Worm (Caenorhabditis elegans) whole organism, late embryonic: ENCODE measurements around the gene kgb-1.

ENCODE experiments used
- pqm-1 ChIP-seq: sonication (generic microtip); optimal IDR thresholded peaks from 2 replicates; lab custom pipeline; 2016; ENCODE audit warnings: missing genetic modification characterization, missing compliant biosample characterization
- rnt-1 ChIP-seq: sonication (generic microtip); optimal IDR thresholded peaks from 2 replicates; lab custom pipeline; 2016; ENCODE audit warnings: missing genetic modification characterization, missing compliant biosample characterization
- tbx-2 ChIP-seq: sonication (generic microtip); optimal IDR thresholded peaks from 2 replicates; lab custom pipeline; 2016; ENCODE audit warnings: missing genetic modification characterization, missing compliant biosample characterization

DNA sequence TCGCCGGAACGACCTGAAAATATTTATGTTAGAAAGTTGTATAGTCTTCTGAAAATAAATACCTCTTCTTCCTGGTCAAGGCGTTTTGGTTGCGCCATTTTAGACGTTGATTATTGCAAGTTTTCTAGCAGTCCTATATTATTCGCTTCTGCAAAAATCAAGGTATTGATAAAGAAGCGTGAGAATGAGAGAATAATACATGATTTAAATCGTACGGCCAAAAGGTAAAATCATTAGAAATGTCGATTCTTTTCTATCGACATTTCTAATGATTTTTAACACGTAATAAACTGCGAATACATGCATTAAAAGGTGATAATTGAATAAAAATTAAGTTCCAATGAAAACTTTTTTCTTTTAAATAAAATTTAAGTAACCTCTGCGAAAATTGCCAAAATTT, 33.9 kb downstream of the kgb-1 start, which contains the start of gene fln-1:
- TF ChIP-seq pqm-1 (tag; lab: Kevin White, UChicago) = no peak
- no peak for TF ChIP-seq rnt-1
- no peak for TF ChIP-seq tbx-2 (tag; lab: Kevin White, UChicago)
